Fruit fly (Drosophila melanogaster): ENCODE data around the gene CG10147.

dm6 chr3L:6471820-6472219, 16.4 kb downstream of the CG10147 start:
- TF ChIP-seq CG10348 (GFP tag; IDR thresholded peaks at IDR 0.05) (no peak), CG13204 (GFP tag; optimal IDR thresholded peaks at IDR 0.05) (no peak), Pif1A (GFP tag; optimal IDR thresholded peaks at IDR 0.05) (no peak)
